Fruit fly (Drosophila melanogaster): ENCODE results near the gene CG10435.

Gene CG10435

dm6 chr3R:8037896-8038295, 24.9 kb upstream of the CG10435 start (continued):
- peak; percentile 89 for TF ChIP-seq svp (GFP tag)
- peak; percentile 61 for TF ChIP-seq CG6792 (GFP tag; optimal IDR thresholded peaks at IDR 0.05)
- TF ChIP-seq net (GFP tag; optimal IDR thresholded peaks at IDR 0.05): peak; percentile 47
- peak; percentile 51 for TF ChIP-seq Sox102F (GFP tag; optimal IDR thresholded peaks at IDR 0.05)
- peak; percentile 13 for TF ChIP-seq Ets21C (GFP tag; optimal IDR thresholded peaks at IDR 0.05)
- peak; percentile 39 for TF ChIP-seq Lpt (GFP tag; optimal IDR thresholded peaks at IDR 0.05)
- no peak for TF ChIP-seq CG16779 (tag; optimal IDR thresholded peaks at IDR 0.05)
- peak; percentile 46 for TF ChIP-seq CG3032 (tag; optimal IDR thresholded peaks at IDR 0.05)

DNA sequence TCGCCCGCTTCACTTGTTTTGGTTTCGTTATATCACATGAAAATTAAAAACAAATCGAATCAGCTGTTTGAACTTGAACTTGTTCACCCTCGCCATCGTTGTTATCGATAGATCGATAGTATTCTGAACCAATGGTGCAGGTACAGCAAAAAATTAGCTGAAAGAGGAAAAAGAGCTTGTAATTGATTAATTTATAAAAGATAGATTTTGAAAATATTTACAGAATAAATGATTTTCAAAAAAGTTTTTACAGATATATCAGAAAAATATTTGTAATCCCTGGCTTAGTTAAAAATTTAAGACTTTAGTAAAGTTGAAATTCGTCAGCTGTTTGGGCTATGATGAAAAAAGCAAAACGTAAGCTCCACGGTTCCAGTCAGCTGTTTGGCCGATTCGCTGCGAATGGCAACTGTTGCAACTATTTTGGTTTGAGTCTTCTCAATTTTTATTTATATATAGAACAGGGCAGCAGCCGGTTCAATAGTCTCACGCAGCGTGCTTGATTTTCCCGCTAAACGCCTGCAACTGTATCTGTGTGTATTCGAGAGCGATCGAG, 20.0 kb upstream of the CG10435 start, which contains the start of the genes CG11035 and unc-45:
TSS of gene CG11035 (minus strand) at position 87 of the 556 bp plus-strand sequence.
TSS of gene unc-45 (plus strand) at position 379 of the 556 bp plus-strand sequence.
- no peak for TF ChIP-seq salr (GFP tag; optimal IDR thresholded peaks at IDR 0.05)
- TF ChIP-seq vri (GFP tag; optimal IDR thresholded peaks at IDR 0.05): peak; percentile 58
- no peak for TF ChIP-seq CG34406 (GFP tag; optimal IDR thresholded peaks at IDR 0.05)
- TF ChIP-seq Eip93F (GFP tag; optimal IDR thresholded peaks at IDR 0.05): no peak
- TF ChIP-seq CG16779 (tag; optimal IDR thresholded peaks at IDR 0.05): no peak
- TF ChIP-seq Hr39 (GFP tag; optimal IDR thresholded peaks at IDR 0.05): no peak
- TF ChIP-seq CG3032 (tag; optimal IDR thresholded peaks at IDR 0.05): peak; percentile 46
- peak; percentile 43 for TF ChIP-seq topi (GFP tag; optimal IDR thresholded peaks at IDR 0.05)
- no peak for TF ChIP-seq fd59A (GFP tag; optimal IDR thresholded peaks at IDR 0.05)
- no peak for TF ChIP-seq CG8632 (GFP tag; optimal IDR thresholded peaks at IDR 0.05)
- peak; percentile 45 for TF ChIP-seq Hr4 (GFP tag; optimal IDR thresholded peaks at IDR 0.05)
- no peak for TF ChIP-seq CG6792 (GFP tag; optimal IDR thresholded peaks at IDR 0.05)
- TF ChIP-seq fd85E (GFP tag; optimal IDR thresholded peaks at IDR 0.05): no peak
- no peak for TF ChIP-seq net (GFP tag; optimal IDR thresholded peaks at IDR 0.05)
- TF ChIP-seq CG6854 (GFP tag; optimal IDR thresholded peaks at IDR 0.05): no peak
- TF ChIP-seq Gug (GFP tag; IDR thresholded peaks at IDR 0.05): peak; percentile 9; the same call in 1 of the 2 replicates
- no peak for TF ChIP-seq CG1621 (tag; optimal IDR thresholded peaks at IDR 0.05)
- TF ChIP-seq svp (GFP tag): peak; percentile 98
- no peak for TF ChIP-seq dac (GFP tag; optimal IDR thresholded peaks at IDR 0.05)
- TF ChIP-seq Smox (GFP tag; optimal IDR thresholded peaks at IDR 0.05): peak; percentile 31
- peak; percentile 28 for TF ChIP-seq lz (GFP tag; optimal IDR thresholded peaks at IDR 0.05)
- TF ChIP-seq dsx (GFP tag; optimal IDR thresholded peaks at IDR 0.05; ENCODE audit: poor library complexity, severe bottlenecking): peak; percentile 68
- TF ChIP-seq Eip78C (GFP tag): peak; percentile 83
- no peak for TF ChIP-seq CG7368 (GFP tag; optimal IDR thresholded peaks at IDR 0.05)
- TF ChIP-seq CG6808 (GFP tag; optimal IDR thresholded peaks at IDR 0.05): no peak
- TF ChIP-seq Sox14 (GFP tag; optimal IDR thresholded peaks at IDR 0.05): peak; percentile 20
- TF ChIP-seq acj6 (GFP tag; optimal IDR thresholded peaks at IDR 0.05): no peak
- no peak for TF ChIP-seq Sox102F (GFP tag; optimal IDR thresholded peaks at IDR 0.05)
- no peak for TF ChIP-seq CG6276 (GFP tag; optimal IDR thresholded peaks at IDR 0.05)
- TF ChIP-seq CG9139 (GFP tag; optimal IDR thresholded peaks at IDR 0.05): no peak
- TF ChIP-seq CG8319 (GFP tag; optimal IDR thresholded peaks at IDR 0.05): no peak
- TF ChIP-seq CG15336 (GFP tag; IDR thresholded peaks at IDR 0.05): no peak
- TF ChIP-seq cyc (GFP tag; optimal IDR thresholded peaks at IDR 0.05): peak; percentile 28
- TF ChIP-seq CG8119 (GFP tag; IDR thresholded peaks at IDR 0.05): no peak
- peak; percentile 36 for TF ChIP-seq Eip75B (GFP tag; optimal IDR thresholded peaks at IDR 0.05)
- TF ChIP-seq Ets96B (tag; optimal IDR thresholded peaks at IDR 0.05): peak; percentile 37
- TF ChIP-seq esn (GFP tag; optimal IDR thresholded peaks at IDR 0.05): peak; percentile 43
- TF ChIP-seq fkh (GFP tag; optimal IDR thresholded peaks at IDR 0.05): no peak
- TF ChIP-seq ss (GFP tag; optimal IDR thresholded peaks at IDR 0.05): peak; percentile 9 to 33
- TF ChIP-seq Hr38 (GFP tag; optimal IDR thresholded peaks at IDR 0.05): no peak
- TF ChIP-seq achi (GFP tag; optimal IDR thresholded peaks at IDR 0.05): peak; percentile 26
- TF ChIP-seq CG10631 (GFP tag; optimal IDR thresholded peaks at IDR 0.05): no peak
- peak; percentile 28 for TF ChIP-seq CG32006 (GFP tag; optimal IDR thresholded peaks at IDR 0.05)
- TF ChIP-seq spab (GFP tag; optimal IDR thresholded peaks at IDR 0.05): no peak
- TF ChIP-seq CG31627 (GFP tag; optimal IDR thresholded peaks at IDR 0.05): peak; percentile 8
- peak; percentile 11 for TF ChIP-seq Met (GFP tag; optimal IDR thresholded peaks at IDR 0.05)
- peak; percentile 5 for TF ChIP-seq CG10669 (GFP tag; optimal IDR thresholded peaks at IDR 0.05)

All from whole organism, prepupa.